Worm (Caenorhabditis elegans) whole organism, L3 larva: ENCODE measurements around the gene F01D5.7.

Source experiments
- ceh-9 ChIP-seq: sonication (generic microtip); optimal IDR thresholded peaks from 2 replicates; lab custom pipeline; 2018; ENCODE audit warnings: missing biosample characterization, missing genetic modification characterization
- daf-12 ChIP-seq: fragments of 150-350 bp; optimal IDR thresholded peaks from 2 replicates; lab custom pipeline; 2014; ENCODE audit warnings: missing biosample characterization, missing genetic modification reagents, missing genetic modification characterization
- lin-15B ChIP-seq: fragments of 150-350 bp; optimal IDR thresholded peaks from 2 replicates; lab custom pipeline; 2014; ENCODE audit warnings: missing biosample characterization, missing genetic modification characterization
- lin-39 ChIP-seq: fragments of 150-350 bp; optimal IDR thresholded peaks from 2 replicates; lab custom pipeline; 2018; ENCODE audit warnings: missing biosample characterization, missing genetic modification reagents, missing genetic modification characterization
- lsy-12 ChIP-seq: sonication (generic microtip); optimal IDR thresholded peaks from 2 replicates; lab custom pipeline; 2016; ENCODE audit warnings: mild to moderate bottlenecking, missing genetic modification characterization, missing compliant biosample characterization
- mml-1 ChIP-seq: fragments of 150-350 bp; sonication (generic microtip); optimal IDR thresholded peaks from 3 replicates; lab custom pipeline; 2014; ENCODE audit warnings: missing biosample characterization, missing genetic modification characterization
- nhr-11 ChIP-seq: fragments of 150-350 bp; optimal IDR thresholded peaks from 2 replicates; lab custom pipeline; 2014; ENCODE audit warnings: missing biosample characterization, missing genetic modification characterization
- nhr-77 ChIP-seq: fragments of 150-350 bp; optimal IDR thresholded peaks from 2 replicates; lab custom pipeline; 2014; ENCODE audit warnings: missing biosample characterization, missing genetic modification characterization
- pha-4 ChIP-seq: fragments of 150-350 bp; optimal IDR thresholded peaks from 2 replicates; lab custom pipeline; 2014; ENCODE audit warnings: missing biosample characterization, missing genetic modification reagents, missing genetic modification characterization
- snpc-4 ChIP-seq: fragments of 150-350 bp; optimal IDR thresholded peaks from 2 replicates; lab custom pipeline; 2014; ENCODE audit warnings: missing biosample characterization, missing genetic modification characterization

- TF ChIP-seq nhr-11 (tag; lab: Kevin White, UChicago) (no peak), ceh-9 (tag; lab: Kevin White, UChicago) (no peak), mml-1 (tag; lab: Kevin White, UChicago) (no peak), snpc-4 (tag; lab: Kevin White, UChicago) (no peak), lsy-12 (tag; lab: Kevin White, UChicago) (no peak), daf-12 (tag; lab: Kevin White, UChicago) (no peak), lin-39 (tag; lab: Kevin White, UChicago) (no peak), pha-4 (tag; lab: Kevin White, UChicago) (no peak), nhr-77 (tag; lab: Kevin White, UChicago) (no peak), lin-15B (no peak)
These were observed 29.9 kb downstream of the F01D5.7 start for ce11 chrII:14038331-14038730.
